Fruit fly (Drosophila melanogaster) whole organism, prepupa: ENCODE results near the gene cnir.

Experiments
- Blimp-1 ChIP-seq: fragments of 200-800 bp; sonication (Bioruptor generic); optimal IDR thresholded peaks from 3 replicates; lab custom pipeline; 2017; ENCODE audit warnings: missing biosample characterization, missing genetic modification characterization, mild to moderate bottlenecking, moderate library complexity, missing genetic modification reagents
- CG10669 ChIP-seq: fragments of 200-800 bp; sonication (Bioruptor generic); optimal IDR thresholded peaks from 3 replicates; lab custom pipeline; 2018; ENCODE audit warnings: missing biosample characterization, mild to moderate bottlenecking, missing genetic modification characterization, moderate library complexity
- CG11902 ChIP-seq: fragments of 200-800 bp; sonication (Bioruptor generic); optimal IDR thresholded peaks from 3 replicates; lab custom pipeline; 2016; ENCODE audit warnings: missing biosample characterization, missing genetic modification characterization
- CG15336 ChIP-seq: fragments of 200-800 bp; sonication (Bioruptor generic); IDR thresholded peaks from 2 replicates; pipeline ENCODE4 v1.3.6; 2022; ENCODE audit warnings: missing biosample characterization, missing genetic modification characterization
- CG1621 ChIP-seq: fragments of 200-800 bp; sonication (Bioruptor generic); optimal IDR thresholded peaks from 3 replicates; lab custom pipeline; 2018; ENCODE audit warnings: missing biosample characterization, mild to moderate bottlenecking, missing genetic modification characterization
- CG16779 ChIP-seq: fragments of 200-800 bp; sonication (Bioruptor generic); optimal IDR thresholded peaks from 3 replicates; lab custom pipeline; 2017; ENCODE audit warnings: missing biosample characterization, mild to moderate bottlenecking, missing genetic modification characterization
- CG3032 ChIP-seq: fragments of 200-800 bp; optimal IDR thresholded peaks from 2 replicates; lab custom pipeline; 2019; ENCODE audit warnings: missing biosample characterization, mild to moderate bottlenecking, missing genetic modification characterization, moderate library complexity
- CG31627 ChIP-seq: fragments of 200-800 bp; sonication (Bioruptor generic); optimal IDR thresholded peaks from 3 replicates; lab custom pipeline; 2016; ENCODE audit warnings: missing biosample characterization, missing genetic modification characterization
- CG32006 ChIP-seq: fragments of 200-800 bp; sonication (Bioruptor generic); optimal IDR thresholded peaks from 3 replicates; lab custom pipeline; 2017; ENCODE audit warnings: missing biosample characterization, mild to moderate bottlenecking, missing genetic modification characterization
- CG34406 ChIP-seq: fragments of 200-800 bp; sonication (Bioruptor generic); optimal IDR thresholded peaks from 3 replicates; lab custom pipeline; 2016; ENCODE audit warnings: missing biosample characterization, missing genetic modification characterization
- CG3919 ChIP-seq: fragments of 200-800 bp; sonication (Bioruptor generic); optimal IDR thresholded peaks from 3 replicates; lab custom pipeline; 2016; ENCODE audit warnings: missing biosample characterization, missing genetic modification characterization
- CG4318 ChIP-seq: fragments of 200-800 bp; sonication (Bioruptor generic); optimal IDR thresholded peaks from 3 replicates; lab custom pipeline; 2017; ENCODE audit warnings: missing biosample characterization, mild to moderate bottlenecking, missing genetic modification characterization
- CG6163 ChIP-seq: fragments of 200-800 bp; sonication (Bioruptor generic); IDR thresholded peaks from 3 replicates; pipeline ENCODE4 v1.3.6; 2022; ENCODE audit warnings: missing biosample characterization, missing genetic modification characterization
- CG6276 ChIP-seq: fragments of 200-800 bp; sonication (Bioruptor generic); optimal IDR thresholded peaks from 2 replicates; lab custom pipeline; 2017; ENCODE audit warnings: missing biosample characterization, mild to moderate bottlenecking, missing genetic modification characterization
- CG6792 ChIP-seq: fragments of 200-800 bp; sonication (Bioruptor generic); optimal IDR thresholded peaks from 3 replicates; lab custom pipeline; 2016; ENCODE audit warnings: missing biosample characterization, missing genetic modification characterization
- CG6808 ChIP-seq: fragments of 200-800 bp; sonication (Bioruptor generic); optimal IDR thresholded peaks from 3 replicates; lab custom pipeline; 2017; ENCODE audit warnings: missing biosample characterization, missing genetic modification characterization, mild to moderate bottlenecking, moderate library complexity, missing genetic modification reagents
- CG6854 ChIP-seq: fragments of 200-800 bp; sonication (Bioruptor generic); optimal IDR thresholded peaks from 2 replicates; lab custom pipeline; 2017; ENCODE audit warnings: missing biosample characterization, mild to moderate bottlenecking, missing genetic modification characterization
- CG7368 ChIP-seq: fragments of 200-800 bp; sonication (Bioruptor generic); optimal IDR thresholded peaks from 3 replicates; lab custom pipeline; 2016; ENCODE audit warnings: missing biosample characterization, missing genetic modification characterization
- CG8319 ChIP-seq: fragments of 200-800 bp; sonication (Bioruptor generic); optimal IDR thresholded peaks from 3 replicates; lab custom pipeline; 2016; ENCODE audit warnings: missing biosample characterization, missing genetic modification characterization
- CG8632 ChIP-seq: fragments of 200-800 bp; sonication (Bioruptor generic); optimal IDR thresholded peaks from 3 replicates; lab custom pipeline; 2016; ENCODE audit warnings: missing biosample characterization, missing genetic modification characterization
- CG9139 ChIP-seq: fragments of 200-800 bp; sonication (Bioruptor generic); optimal IDR thresholded peaks from 3 replicates; lab custom pipeline; 2017; ENCODE audit warnings: missing biosample characterization, mild to moderate bottlenecking, missing genetic modification characterization
- Eip75B ChIP-seq: fragments of 200-800 bp; sonication (Bioruptor generic); optimal IDR thresholded peaks from 3 replicates; lab custom pipeline; 2016; ENCODE audit warnings: missing biosample characterization, missing genetic modification characterization
- Eip93F ChIP-seq: fragments of 200-800 bp; sonication (Bioruptor generic); optimal IDR thresholded peaks from 2 replicates; lab custom pipeline; 2016; ENCODE audit warnings: missing biosample characterization, mild to moderate bottlenecking, missing genetic modification characterization
- Ets21C ChIP-seq: fragments of 200-800 bp; sonication (Bioruptor generic); optimal IDR thresholded peaks from 3 replicates; lab custom pipeline; 2016; ENCODE audit warnings: missing biosample characterization, missing genetic modification characterization
- Ets96B ChIP-seq: fragments of 200-800 bp; optimal IDR thresholded peaks from 2 replicates; lab custom pipeline; 2019; ENCODE audit warnings: missing biosample characterization, mild to moderate bottlenecking, missing genetic modification characterization, moderate library complexity
- Gug ChIP-seq: fragments of 200-800 bp; sonication (Bioruptor generic); IDR thresholded peaks from 2 replicates; pipeline ENCODE4 v1.3.6; 2022; ENCODE audit warnings: missing biosample characterization, missing genetic modification characterization
- Hr38 ChIP-seq: sonication (Bioruptor generic); optimal IDR thresholded peaks from 2 replicates; lab custom pipeline; 2016; ENCODE audit warnings: missing biosample characterization, missing genetic modification characterization
- Hr39 ChIP-seq: fragments of 200-800 bp; sonication (Bioruptor generic); optimal IDR thresholded peaks from 2 replicates; lab custom pipeline; 2016; ENCODE audit warnings: missing biosample characterization, missing genetic modification characterization
- Hr4 ChIP-seq: fragments of 200-800 bp; sonication (Bioruptor generic); optimal IDR thresholded peaks from 3 replicates; lab custom pipeline; 2016; ENCODE audit warnings: missing biosample characterization, missing genetic modification characterization
- Lpt ChIP-seq: fragments of 200-800 bp; sonication (Bioruptor generic); optimal IDR thresholded peaks from 3 replicates; lab custom pipeline; 2016; ENCODE audit warnings: missing biosample characterization, missing genetic modification characterization
- OdsH ChIP-seq: fragments of 200-800 bp; sonication (Bioruptor generic); optimal IDR thresholded peaks from 3 replicates; lab custom pipeline; 2016; ENCODE audit warnings: missing biosample characterization, missing genetic modification characterization
- Sox102F ChIP-seq: fragments of 200-800 bp; sonication (Bioruptor generic); optimal IDR thresholded peaks from 2 replicates; lab custom pipeline; 2016; ENCODE audit warnings: missing biosample characterization, mild to moderate bottlenecking, missing genetic modification characterization
- Sox14 ChIP-seq: fragments of 200-800 bp; sonication (Bioruptor generic); optimal IDR thresholded peaks from 3 replicates; lab custom pipeline; 2016; ENCODE audit warnings: missing biosample characterization, missing genetic modification characterization
- Sox15 ChIP-seq: fragments of 200-800 bp; sonication (Bioruptor generic); optimal IDR thresholded peaks from 3 replicates; lab custom pipeline; 2016; ENCODE audit warnings: missing biosample characterization, missing genetic modification characterization
- achi ChIP-seq: fragments of 200-800 bp; sonication (Bioruptor generic); optimal IDR thresholded peaks from 3 replicates; lab custom pipeline; 2016; ENCODE audit warnings: missing biosample characterization, missing genetic modification characterization
- acj6 ChIP-seq: fragments of 200-800 bp; sonication (Bioruptor generic); optimal IDR thresholded peaks from 3 replicates; lab custom pipeline; 2016; ENCODE audit warnings: missing biosample characterization, missing genetic modification characterization
- dac ChIP-seq: fragments of 200-800 bp; sonication (Bioruptor generic); optimal IDR thresholded peaks from 2 replicates; lab custom pipeline; 2017; ENCODE audit warnings: missing biosample characterization, mild to moderate bottlenecking, missing genetic modification characterization
- eg ChIP-seq: fragments of 200-800 bp; sonication (Bioruptor generic); IDR thresholded peaks from 3 replicates; pipeline ENCODE4 v1.3.6; 2022; ENCODE audit warnings: missing biosample characterization, missing genetic modification characterization
- esn ChIP-seq: fragments of 200-800 bp; sonication (Bioruptor generic); optimal IDR thresholded peaks from 2 replicates; lab custom pipeline; 2016; ENCODE audit warnings: missing biosample characterization, mild to moderate bottlenecking, missing genetic modification characterization, moderate library complexity
- fd59A ChIP-seq: fragments of 200-800 bp; sonication (Bioruptor generic); optimal IDR thresholded peaks from 2 replicates; lab custom pipeline; 2017; ENCODE audit warnings: missing biosample characterization, mild to moderate bottlenecking, missing genetic modification characterization, missing genetic modification reagents
- fd85E ChIP-seq: fragments of 200-800 bp; sonication (Bioruptor generic); optimal IDR thresholded peaks from 3 replicates; lab custom pipeline; 2016; ENCODE audit warnings: missing biosample characterization, missing genetic modification characterization
- lz ChIP-seq: fragments of 200-800 bp; sonication (Bioruptor generic); optimal IDR thresholded peaks from 3 replicates; lab custom pipeline; 2016; ENCODE audit warnings: missing biosample characterization, missing genetic modification characterization
- pdm3 ChIP-seq: fragments of 200-800 bp; sonication (Bioruptor generic); optimal IDR thresholded peaks from 3 replicates; lab custom pipeline; 2016; ENCODE audit warnings: missing biosample characterization, missing genetic modification characterization
- spab ChIP-seq: fragments of 200-800 bp; sonication (Bioruptor generic); optimal IDR thresholded peaks from 2 replicates; lab custom pipeline; 2017; ENCODE audit warnings: missing biosample characterization, mild to moderate bottlenecking, missing genetic modification characterization, missing genetic modification reagents
- ss ChIP-seq, 2 experiments: fragments of 200-800 bp; sonication (Bioruptor generic); optimal IDR thresholded peaks; 2 replicates in 1 of 2; 3 replicates in 1 of 2; lab custom pipeline; 2017 to 2018; ENCODE audit warnings: mild to moderate bottlenecking in 2 of 2, missing biosample characterization in 2 of 2, missing genetic modification characterization in 2 of 2, moderate library complexity in 1 of 2
- vri ChIP-seq: fragments of 200-800 bp; sonication (Bioruptor generic); optimal IDR thresholded peaks from 3 replicates; lab custom pipeline; 2016; ENCODE audit warnings: missing biosample characterization, mild to moderate bottlenecking, missing genetic modification characterization

cnir gene

dm6 chr2L:3056448-3056790, 16.8 kb upstream of the cnir start, which contains the start of gene FASN1:
FASN1 (plus strand) TSS chr2L:3056598.
- TF ChIP-seq CG3919 (GFP tag; lab: Kevin White, UChicago) (peak; percentile 12), eg (peak; percentile 42; the same call in 1 of the 3 replicates), Ets21C (no peak), CG8319 (GFP tag; lab: Kevin White, UChicago) (no peak), ss (GFP tag; optimal IDR thresholded peaks at IDR 0.05; lab: Kevin White, UChicago) (peak in 1 of 2 experiments; percentile 28), CG6808 (GFP tag; lab: Kevin White, UChicago) (no peak), vri (no peak), CG31627 (no peak), Eip93F (GFP tag; lab: Kevin White, UChicago) (no peak), achi (GFP tag; lab: Kevin White, UChicago) (no peak), CG6163 (GFP tag; lab: Robert Waterston, UW) (peak; percentile 28; the same call in 1 of the 3 replicates), esn (no peak), CG4318 (GFP tag; lab: Kevin White, UChicago) (no peak), CG15336 (GFP tag; lab: Robert Waterston, UW) (0 out of 2 replicates have a peak, but pooled peaks have one; percentile 20), Sox14 (no peak), CG6854 (GFP tag; lab: Kevin White, UChicago) (peak; percentile 15), dac (GFP tag; lab: Kevin White, UChicago) (no peak), CG3032 (no peak)

dm6 chr2L:3055710-3056447, 16.3 kb upstream of the cnir start:
- TF ChIP-seq fd59A (GFP tag; lab: Kevin White, UChicago) (peak; percentile 50), Eip93F (GFP tag; lab: Kevin White, UChicago) (no peak), CG6792 (GFP tag; lab: Kevin White, UChicago) (peak; percentile 54), lz (GFP tag; lab: Kevin White, UChicago) (peak; percentile 71), CG32006 (GFP tag; lab: Kevin White, UChicago) (peak; percentile 79), CG1621 (tag; lab: Kevin White, UChicago) (no peak), fd85E (GFP tag; lab: Kevin White, UChicago) (no peak), Hr38 (GFP tag; lab: Kevin White, UChicago) (no peak), pdm3 (GFP tag; lab: Kevin White, UChicago) (peak; percentile 68), CG8632 (GFP tag; lab: Kevin White, UChicago) (peak; percentile 67), OdsH (GFP tag; lab: Kevin White, UChicago) (peak; percentile 63), Ets96B (tag; lab: Kevin White, UChicago) (peak; percentile 16), acj6 (peak; percentile 65), spab (GFP tag; lab: Kevin White, UChicago) (peak; percentile 63), CG6276 (GFP tag; lab: Kevin White, UChicago) (peak; percentile 64), CG7368 (GFP tag; lab: Kevin White, UChicago) (peak; percentile 15), Lpt (GFP tag; lab: Kevin White, UChicago) (peak; percentile 11), CG15336 (GFP tag; lab: Robert Waterston, UW) (no peak), CG10669 (peak; percentile 50), Blimp-1 (GFP tag; lab: Kevin White, UChicago) (no peak), Gug (GFP tag; lab: Robert Waterston, UW) (no peak), CG6854 (GFP tag; lab: Kevin White, UChicago) (peak; percentile 17), Eip75B (GFP tag; lab: Kevin White, UChicago) (peak; percentile 60), Sox15 (GFP tag; lab: Kevin White, UChicago) (peak; percentile 38), vri (peak; percentile 46), CG3919 (GFP tag; lab: Kevin White, UChicago) (peak; percentile 49), CG4318 (GFP tag; lab: Kevin White, UChicago) (peak; percentile 36), CG9139 (GFP tag; lab: Kevin White, UChicago) (no peak), CG11902 (GFP tag; lab: Kevin White, UChicago) (peak; percentile 46), Sox14 (peak; percentile 46), Hr4 (peak; percentile 73), Hr39 (GFP tag; lab: Kevin White, UChicago) (peak; percentile 67), esn (peak; percentile 81), CG6808 (GFP tag; lab: Kevin White, UChicago) (peak; percentile 53), dac (GFP tag; lab: Kevin White, UChicago) (no peak), CG16779 (tag; lab: Kevin White, UChicago) (no peak), CG8319 (GFP tag; lab: Kevin White, UChicago) (no peak), CG3032 (no peak), ss (GFP tag; optimal IDR thresholded peaks at IDR 0.05; lab: Kevin White, UChicago) (peak in 1 of 2 experiments; percentile 55), Sox102F (GFP tag; lab: Kevin White, UChicago) (peak; percentile 48), CG34406 (GFP tag; lab: Kevin White, UChicago) (peak; percentile 45), Ets21C (peak; percentile 56)
